Worm (Caenorhabditis elegans): Measurements from ENCODE around the gene spig-7.

Gene spig-7

ce11 chrV:1511537-1511936, 17.0 kb downstream of the spig-7 start, which contains the start of gene nhr-260:
Gene nhr-260, minus strand, starts transcription at chrV:1511637.
- TF ChIP-seq attf-6 (GFP tag; IDR thresholded peaks at IDR 0.05) (no peak), lin-35 (GFP tag; optimal IDR thresholded peaks at IDR 0.05) (no peak), ztf-28 (GFP tag; IDR thresholded peaks at IDR 0.05) (no peak), B0336.3 (GFP tag; IDR thresholded peaks at IDR 0.05) (no peak), ekl-4 (GFP tag; IDR thresholded peaks at IDR 0.05) (no peak), Y67H2A.10 (GFP tag; conservative IDR thresholded peaks at IDR 0.05) (no peak), mcd-1 (GFP tag; IDR thresholded peaks at IDR 0.05) (no peak)

ce11 chrV:1521845-1522244, 27.3 kb downstream of the spig-7 start, which contains the start of gene str-240:
Gene str-240, minus strand, starts transcription at chrV:1521945.
- TF ChIP-seq ztf-6 (GFP tag; IDR thresholded peaks at IDR 0.05) (no peak), unc-130 (GFP tag; optimal IDR thresholded peaks at IDR 0.05) (no peak), akir-1 (GFP tag; optimal IDR thresholded peaks at IDR 0.05) (no peak), aptf-3 (GFP tag; IDR thresholded peaks at IDR 0.05) (no peak), madf-8 (GFP tag; conservative IDR thresholded peaks at IDR 0.05) (no peak), ekl-4 (GFP tag; IDR thresholded peaks at IDR 0.05) (no peak), ztf-18 (tag; optimal IDR thresholded peaks at IDR 0.05) (no peak), F55B11.4 (tag; optimal IDR thresholded peaks at IDR 0.05; ENCODE audit: borderline replicate concordance, insufficient read depth) (no peak), attf-3 (GFP tag; conservative IDR thresholded peaks at IDR 0.05) (no peak), mel-28 (tag; optimal IDR thresholded peaks at IDR 0.05; ENCODE audit: borderline replicate concordance) (no peak), T26A5.8 (tag; optimal IDR thresholded peaks at IDR 0.05) (no peak), ceh-79 (tag; optimal IDR thresholded peaks at IDR 0.05) (no peak), nhr-90 (tag; optimal IDR thresholded peaks at IDR 0.05) (no peak), madf-3 (GFP tag; IDR thresholded peaks at IDR 0.05) (no peak), dox-1 (GFP tag; IDR thresholded peaks at IDR 0.05) (no peak), mxl-1 (tag; optimal IDR thresholded peaks at IDR 0.05) (no peak), nfyb-1 (GFP tag; IDR thresholded peaks at IDR 0.05) (no peak), zfh-2 (GFP tag; conservative IDR thresholded peaks at IDR 0.05) (no peak), snpc-4 (GFP tag; optimal IDR thresholded peaks at IDR 0.05) (no peak), snpc-4 (tag; optimal IDR thresholded peaks at IDR 0.05) (no peak), ceh-91 (GFP tag; IDR thresholded peaks at IDR 0.05) (no peak)

- no peak for TF ChIP-seq fkh-3 (tag; optimal IDR thresholded peaks at IDR 0.05)
- TF ChIP-seq F57C9.4 (tag; optimal IDR thresholded peaks at IDR 0.05) = no peak
- no peak for TF ChIP-seq dox-1 (GFP tag; IDR thresholded peaks at IDR 0.05)
- TF ChIP-seq madf-6 (GFP tag; IDR thresholded peaks at IDR 0.05) = no peak
- TF ChIP-seq mel-28 (tag; optimal IDR thresholded peaks at IDR 0.05; ENCODE audit: borderline replicate concordance) = no peak
- no peak for TF ChIP-seq nfya-2 (GFP tag; IDR thresholded peaks at IDR 0.05)
- no peak for TF ChIP-seq somi-1 (GFP tag; optimal IDR thresholded peaks at IDR 0.05)
- TF ChIP-seq ekl-4 (GFP tag; IDR thresholded peaks at IDR 0.05) = no peak
- TF ChIP-seq xnd-1 (tag; optimal IDR thresholded peaks at IDR 0.05) = no peak
- no peak for TF ChIP-seq attf-3 (GFP tag; conservative IDR thresholded peaks at IDR 0.05)
- TF ChIP-seq bed-2 (GFP tag; IDR thresholded peaks at IDR 0.05) = no peak
- TF ChIP-seq bed-1 (GFP tag; IDR thresholded peaks at IDR 0.05) = no peak
- TF ChIP-seq ztf-3 (GFP tag; optimal IDR thresholded peaks at IDR 0.05) = no peak
- TF ChIP-seq F33H1.4 (GFP tag; IDR thresholded peaks at IDR 0.05) = no peak
- TF ChIP-seq F39B2.1 (GFP tag; IDR thresholded peaks at IDR 0.05) = no peak
These were observed 27.9 kb downstream of the spig-7 start, which contains the start of gene str-243 for ce11 chrV:1522485-1522884. Gene str-243, plus strand, starts transcription at chrV:1522785.

All from whole organism, young adult.